Worm (Caenorhabditis elegans) whole organism, L2 larva: ENCODE results near the gene D1022.4.

Experiments
- C34F6.9 ChIP-seq: fragments of 150-350 bp; optimal IDR thresholded peaks from 2 replicates; lab custom pipeline; 2014; ENCODE audit warnings: missing biosample characterization, missing genetic modification characterization
- F13H6.1 ChIP-seq: sonication (generic microtip); optimal IDR thresholded peaks from 2 replicates; lab custom pipeline; 2016; ENCODE audit warnings: missing genetic modification characterization, missing compliant biosample characterization
- Y55F3AM.14 ChIP-seq: fragments of 200-800 bp; sonication (Bioruptor generic); optimal IDR thresholded peaks from 2 replicates; lab custom pipeline; 2018; ENCODE audit warnings: mild to moderate bottlenecking, missing genetic modification characterization, missing compliant biosample characterization
- alr-1 ChIP-seq: fragments of 150-350 bp; optimal IDR thresholded peaks from 2 replicates; lab custom pipeline; 2014; ENCODE audit warnings: missing biosample characterization, missing genetic modification characterization
- ama-1 ChIP-seq: fragments of 150-350 bp; optimal IDR thresholded peaks from 2 replicates; lab custom pipeline; 2018; ENCODE audit warnings: inconsistent platforms
- blmp-1 ChIP-seq: sonication (generic microtip); optimal IDR thresholded peaks from 2 replicates; lab custom pipeline; 2017; ENCODE audit warnings: missing genetic modification characterization, mild to moderate bottlenecking, missing compliant biosample characterization, antibody characterized with exemption, moderate library complexity; ENCODE audit not compliant: insufficient read depth
- ceh-82 ChIP-seq: fragments of 150-350 bp; optimal IDR thresholded peaks from 2 replicates; lab custom pipeline; 2014; ENCODE audit warnings: missing biosample characterization, missing genetic modification characterization
- crh-2 ChIP-seq: sonication (generic microtip); optimal IDR thresholded peaks from 2 replicates; lab custom pipeline; 2017; ENCODE audit warnings: missing biosample characterization, missing genetic modification characterization
- egl-27 ChIP-seq: sonication (generic microtip); optimal IDR thresholded peaks from 3 replicates; lab custom pipeline; 2017; ENCODE audit warnings: missing biosample characterization, missing genetic modification reagents, missing genetic modification characterization
- elt-1 ChIP-seq: fragments of 150-350 bp; optimal IDR thresholded peaks from 2 replicates; lab custom pipeline; 2014; ENCODE audit warnings: missing biosample characterization, missing genetic modification characterization
- elt-3 ChIP-seq: sonication (generic microtip); optimal IDR thresholded peaks from 2 replicates; lab custom pipeline; 2017; ENCODE audit warnings: missing biosample characterization, missing genetic modification characterization
- fos-1 ChIP-seq: fragments of 150-350 bp; optimal IDR thresholded peaks from 2 replicates; lab custom pipeline; 2014; ENCODE audit warnings: missing biosample characterization, missing genetic modification characterization
- gmeb-1 ChIP-seq: fragments of 150-350 bp; optimal IDR thresholded peaks from 2 replicates; lab custom pipeline; 2014; ENCODE audit warnings: missing biosample characterization, missing genetic modification characterization
- lin-11 ChIP-seq: fragments of 150-350 bp; sonication (generic microtip); optimal IDR thresholded peaks from 2 replicates; lab custom pipeline; 2014; ENCODE audit warnings: missing biosample characterization, missing genetic modification characterization, inconsistent platforms, mixed read lengths
- lin-13 ChIP-seq: fragments of 150-350 bp; optimal IDR thresholded peaks from 2 replicates; lab custom pipeline; 2014; ENCODE audit warnings: missing biosample characterization, missing genetic modification reagents, missing genetic modification characterization
- lin-39 ChIP-seq: fragments of 150-350 bp; optimal IDR thresholded peaks from 2 replicates; lab custom pipeline; 2014; ENCODE audit warnings: missing biosample characterization, missing genetic modification reagents, missing genetic modification characterization
- lsy-2 ChIP-seq, 2 experiments: fragments of 150-350 bp in 1 of 2; sonication (generic microtip) in 1 of 2; optimal IDR thresholded peaks; 2 replicates each; lab custom pipeline; 2014 to 2017; ENCODE audit warnings: missing biosample characterization in 2 of 2, missing genetic modification characterization in 2 of 2
- mbf-1 ChIP-seq: sonication (generic microtip); optimal IDR thresholded peaks from 2 replicates; lab custom pipeline; 2017; ENCODE audit warnings: missing biosample characterization, missing genetic modification characterization
- nhr-10 ChIP-seq: sonication (generic microtip); optimal IDR thresholded peaks from 2 replicates; lab custom pipeline; 2017; ENCODE audit warnings: missing biosample characterization, missing genetic modification characterization
- nhr-129 ChIP-seq: fragments of 150-350 bp; optimal IDR thresholded peaks from 2 replicates; lab custom pipeline; 2014; ENCODE audit warnings: missing biosample characterization, missing genetic modification characterization
- nhr-21 ChIP-seq: fragments of 150-350 bp; optimal IDR thresholded peaks from 2 replicates; lab custom pipeline; 2014; ENCODE audit warnings: missing biosample characterization, missing genetic modification characterization
- nhr-23 ChIP-seq: fragments of 150-350 bp; optimal IDR thresholded peaks from 2 replicates; lab custom pipeline; 2014; ENCODE audit warnings: missing biosample characterization, missing genetic modification reagents, missing genetic modification characterization
- nhr-237 ChIP-seq: fragments of 150-350 bp; optimal IDR thresholded peaks from 2 replicates; lab custom pipeline; 2014; ENCODE audit warnings: missing biosample characterization, missing genetic modification characterization
- nhr-25 ChIP-seq: fragments of 150-350 bp; sonication (generic microtip); optimal IDR thresholded peaks from 3 replicates; lab custom pipeline; 2014; ENCODE audit warnings: missing biosample characterization, missing genetic modification characterization
- nhr-77 ChIP-seq: fragments of 150-350 bp; optimal IDR thresholded peaks from 2 replicates; lab custom pipeline; 2014; ENCODE audit warnings: missing biosample characterization, missing genetic modification characterization
- peb-1 ChIP-seq: fragments of 150-350 bp; optimal IDR thresholded peaks from 2 replicates; lab custom pipeline; 2014; ENCODE audit warnings: missing biosample characterization, missing genetic modification characterization
- sem-4 ChIP-seq: fragments of 150-350 bp; optimal IDR thresholded peaks from 2 replicates; lab custom pipeline; 2014; ENCODE audit warnings: missing biosample characterization, missing genetic modification reagents, missing genetic modification characterization
- sma-9 ChIP-seq, 2 experiments: fragments of 150-350 bp in 1 of 2; sonication (generic microtip) in 1 of 2; optimal IDR thresholded peaks; 2 replicates each; lab custom pipeline; 2014 to 2016; ENCODE audit warnings: missing genetic modification characterization in 2 of 2, mild to moderate bottlenecking in 1 of 2, missing biosample characterization in 1 of 2, missing compliant biosample characterization in 1 of 2, missing genetic modification reagents in 1 of 2, moderate library complexity in 1 of 2
- unc-39 ChIP-seq: fragments of 150-350 bp; optimal IDR thresholded peaks from 2 replicates; lab custom pipeline; 2014; ENCODE audit warnings: missing biosample characterization, missing genetic modification characterization
- unc-55 ChIP-seq: fragments of 150-350 bp; sonication (generic microtip); optimal IDR thresholded peaks from 3 replicates; lab custom pipeline; 2014; ENCODE audit warnings: missing biosample characterization, missing genetic modification reagents, missing genetic modification characterization
- unc-62 ChIP-seq: fragments of 150-350 bp; optimal IDR thresholded peaks from 2 replicates; lab custom pipeline; 2014; ENCODE audit warnings: missing biosample characterization, missing genetic modification reagents, missing genetic modification characterization
- zag-1 ChIP-seq: fragments of 150-350 bp; optimal IDR thresholded peaks from 2 replicates; lab custom pipeline; 2014; ENCODE audit warnings: missing biosample characterization, missing genetic modification characterization
- ztf-11 ChIP-seq: sonication (generic microtip); optimal IDR thresholded peaks from 2 replicates; lab custom pipeline; 2017; ENCODE audit warnings: missing biosample characterization, missing genetic modification characterization
- ztf-4 ChIP-seq: fragments of 150-350 bp; optimal IDR thresholded peaks from 2 replicates; lab custom pipeline; 2014; ENCODE audit warnings: missing biosample characterization, missing genetic modification characterization

D1022.4 gene

DNA sequence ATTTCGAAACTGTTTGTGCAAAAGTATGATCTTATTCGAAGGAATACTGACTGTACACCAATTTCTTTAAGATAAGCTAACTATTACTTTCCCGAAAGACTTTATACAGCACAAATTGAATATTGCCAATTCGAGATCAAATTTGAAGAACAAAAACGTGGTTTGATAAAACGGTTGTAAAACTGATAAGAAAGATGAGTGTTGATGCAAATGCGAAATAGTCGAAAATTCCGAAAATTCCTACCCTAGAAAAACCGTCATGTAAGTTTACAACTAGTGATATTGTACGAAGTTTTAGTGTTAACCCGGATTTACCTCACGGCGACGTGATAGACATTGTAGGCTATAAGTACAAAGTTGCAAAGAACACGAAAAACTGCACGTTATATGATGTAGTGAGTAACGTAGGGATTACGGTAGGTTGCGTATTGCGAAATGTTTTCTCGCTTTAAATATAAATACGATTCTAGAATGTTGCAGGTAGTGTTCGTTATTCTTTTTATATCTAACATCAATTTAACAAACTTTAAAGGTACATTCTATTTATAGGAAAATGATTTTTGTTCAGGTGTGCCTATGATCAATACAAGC lies 36.2 kb downstream of the D1022.4 start:
- no peak for TF ChIP-seq unc-55
- TF ChIP-seq gmeb-1 (tag; lab: Kevin White, UChicago): no peak
- peak; percentile 27 for TF ChIP-seq fos-1
- TF ChIP-seq nhr-129 (tag; lab: Kevin White, UChicago): peak; percentile 83
- TF ChIP-seq sma-9 (GFP tag; optimal IDR thresholded peaks at IDR 0.05; lab: Kevin White, UChicago): peak; percentile 38
- no peak for TF ChIP-seq sma-9 (tag; optimal IDR thresholded peaks at IDR 0.05; lab: Kevin White, UChicago)
- peak; percentile 38 for TF ChIP-seq crh-2
- peak in 1 of 2 experiments; percentile 62 for TF ChIP-seq lsy-2 (tag; optimal IDR thresholded peaks at IDR 0.05; lab: Kevin White, UChicago)

DNA sequence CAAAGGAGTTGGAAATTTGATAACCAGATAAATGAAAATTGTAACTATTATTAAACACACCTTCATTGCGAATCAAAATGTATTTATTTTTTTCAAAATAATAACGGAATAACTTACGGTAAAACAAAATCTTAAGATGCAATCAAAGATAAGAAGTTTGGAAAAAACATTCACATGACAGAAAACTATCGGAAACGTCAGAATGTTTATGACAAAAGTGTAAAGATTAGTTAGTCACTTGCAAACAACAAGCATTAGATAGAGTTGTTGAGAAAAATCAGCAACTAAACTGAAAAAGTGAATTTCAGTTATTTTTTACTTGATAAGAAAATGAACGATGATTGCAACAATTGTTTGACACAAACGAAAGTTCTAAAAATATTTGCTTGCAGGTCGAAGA lies 36.9 kb downstream of the D1022.4 start:
- no peak for TF ChIP-seq nhr-21
- TF ChIP-seq crh-2: peak; percentile 28
- no peak for TF ChIP-seq lin-13 (GFP tag; lab: Kevin White, UChicago)
- TF ChIP-seq C34F6.9 (tag; lab: Kevin White, UChicago): no peak
- peak; percentile 44 for TF ChIP-seq nhr-129 (tag; lab: Kevin White, UChicago)
- no peak for TF ChIP-seq sma-9 (GFP tag; optimal IDR thresholded peaks at IDR 0.05; lab: Kevin White, UChicago)
- no peak for TF ChIP-seq sma-9 (tag; optimal IDR thresholded peaks at IDR 0.05; lab: Kevin White, UChicago)
- no peak for TF ChIP-seq elt-3 (tag; lab: Kevin White, UChicago)
- no peak for TF ChIP-seq ztf-11 (tag; lab: Kevin White, UChicago)
- no peak for TF ChIP-seq nhr-10 (tag; lab: Kevin White, UChicago)
- no peak for TF ChIP-seq F13H6.1 (tag; lab: Kevin White, UChicago)
- no peak for TF ChIP-seq egl-27 (tag; lab: Kevin White, UChicago)

DNA sequence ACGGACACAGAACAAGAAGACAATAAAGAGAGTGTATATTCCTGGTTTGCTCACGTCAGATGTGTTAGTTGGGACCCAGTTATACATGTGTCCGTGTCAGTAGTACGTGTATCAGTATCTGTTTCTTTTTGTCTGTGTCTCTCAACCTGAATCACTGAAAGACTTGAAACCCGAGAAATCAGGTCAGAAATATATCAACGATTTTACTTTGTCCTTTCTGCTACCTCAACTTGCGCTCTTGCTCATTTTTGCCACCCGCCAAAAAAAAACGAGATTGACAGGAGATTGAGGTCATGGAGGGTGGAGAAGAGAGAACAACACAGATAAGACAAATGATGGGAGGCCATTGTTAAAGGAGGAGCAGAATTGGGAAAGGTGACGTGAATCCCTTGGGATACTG lies 37.5 kb downstream of the D1022.4 start:
- TF ChIP-seq sem-4 (tag; lab: Kevin White, UChicago): no peak
- TF ChIP-seq nhr-237: no peak
- peak; percentile 42 for TF ChIP-seq nhr-129 (tag; lab: Kevin White, UChicago)
- no peak for TF ChIP-seq Y55F3AM.14 (GFP tag; lab: Kevin White, UChicago)

DNA sequence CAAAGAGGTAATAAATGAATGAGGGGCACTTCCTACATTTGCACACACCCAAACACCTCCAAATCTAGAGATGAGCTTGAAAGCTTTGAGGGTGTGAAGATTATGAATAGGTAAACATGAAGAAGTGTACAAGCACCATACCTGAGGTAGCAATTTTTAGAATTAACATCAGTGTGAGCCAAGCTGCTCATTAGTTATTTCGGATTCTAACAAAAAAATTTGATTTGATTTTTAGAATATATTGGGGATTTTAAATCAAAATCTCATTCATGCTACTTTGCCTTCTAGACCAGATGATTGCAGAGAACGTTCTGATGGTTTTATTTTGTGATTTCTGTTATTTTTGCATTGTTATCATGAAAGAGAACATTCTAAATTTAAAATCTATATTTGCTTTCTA lies 43.3 kb downstream of the D1022.4 start:
- TF ChIP-seq ztf-4 (no peak), ceh-82 (no peak), unc-62 (no peak), lin-39 (tag; lab: Kevin White, UChicago) (no peak), gmeb-1 (tag; lab: Kevin White, UChicago) (no peak), lsy-2 (tag; optimal IDR thresholded peaks at IDR 0.05; lab: Kevin White, UChicago) (no peak), elt-1 (tag; lab: Kevin White, UChicago) (no peak), lin-11 (tag; lab: Kevin White, UChicago) (no peak), sem-4 (tag; lab: Kevin White, UChicago) (no peak), mbf-1 (no peak), ztf-11 (tag; lab: Kevin White, UChicago) (no peak), alr-1 (no peak), nhr-77 (tag; lab: Kevin White, UChicago) (no peak), ama-1 (lab: Kevin White, UChicago) (no peak), nhr-25 (no peak), fos-1 (no peak), peb-1 (tag; lab: Kevin White, UChicago) (no peak), unc-39 (tag; lab: Kevin White, UChicago) (no peak), nhr-237 (no peak), elt-3 (tag; lab: Kevin White, UChicago) (no peak)

ce11 chrII:7413275-7413674 lies 43.8 kb downstream of the D1022.4 start:
- no peak for TF ChIP-seq ama-1 (lab: Kevin White, UChicago)
- no peak for TF ChIP-seq unc-62
- no peak for TF ChIP-seq unc-39 (tag; lab: Kevin White, UChicago)
- peak; percentile 56 for TF ChIP-seq sma-9 (GFP tag; optimal IDR thresholded peaks at IDR 0.05; lab: Kevin White, UChicago)
- no peak for TF ChIP-seq sma-9 (tag; optimal IDR thresholded peaks at IDR 0.05; lab: Kevin White, UChicago)
- no peak for TF ChIP-seq nhr-23 (tag; lab: Kevin White, UChicago)
- no peak for TF ChIP-seq C34F6.9 (tag; lab: Kevin White, UChicago)
- no peak for TF ChIP-seq gmeb-1 (tag; lab: Kevin White, UChicago)
- TF ChIP-seq nhr-237: no peak
- peak; percentile 33 for TF ChIP-seq blmp-1 (tag; lab: Kevin White, UChicago)
- TF ChIP-seq nhr-129 (tag; lab: Kevin White, UChicago): peak; percentile 49
- no peak for TF ChIP-seq zag-1 (tag; lab: Kevin White, UChicago)
- peak; percentile 79 for TF ChIP-seq nhr-25
- no peak for TF ChIP-seq egl-27 (tag; lab: Kevin White, UChicago)
- TF ChIP-seq lin-13 (GFP tag; lab: Kevin White, UChicago): no peak
- TF ChIP-seq nhr-21: peak; percentile 30
